Fruit fly (Drosophila melanogaster): ENCODE measurements around the gene Csk.
A peak's percentile ranks its signal among the peaks of the same experiment; 100 is the strongest.

The Csk gene

DNA sequence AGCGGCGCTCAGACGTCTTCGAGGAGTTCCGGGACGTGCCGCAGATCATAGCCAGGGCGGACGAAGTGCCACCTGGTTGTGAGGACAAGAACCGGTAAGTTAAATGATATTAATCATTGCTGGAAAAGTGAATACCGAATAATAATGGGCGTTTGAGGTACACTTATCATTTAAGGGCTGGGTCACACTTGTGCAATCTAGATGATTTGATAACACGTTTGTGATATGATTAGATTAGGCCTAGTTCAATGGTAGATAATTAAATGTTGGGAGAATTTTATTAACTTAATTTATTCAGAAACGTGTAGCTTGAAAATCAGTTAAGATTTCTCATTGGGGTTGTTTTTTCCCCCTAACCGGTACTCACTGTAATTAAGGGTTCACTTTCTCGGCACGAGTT is 20.4 kb upstream of the Csk start:
- TF ChIP-seq Eip93F (GFP tag; optimal IDR thresholded peaks at IDR 0.05) (no peak), CG16779 (tag; optimal IDR thresholded peaks at IDR 0.05) (no peak), Hr38 (GFP tag; optimal IDR thresholded peaks at IDR 0.05) (no peak)

DNA sequence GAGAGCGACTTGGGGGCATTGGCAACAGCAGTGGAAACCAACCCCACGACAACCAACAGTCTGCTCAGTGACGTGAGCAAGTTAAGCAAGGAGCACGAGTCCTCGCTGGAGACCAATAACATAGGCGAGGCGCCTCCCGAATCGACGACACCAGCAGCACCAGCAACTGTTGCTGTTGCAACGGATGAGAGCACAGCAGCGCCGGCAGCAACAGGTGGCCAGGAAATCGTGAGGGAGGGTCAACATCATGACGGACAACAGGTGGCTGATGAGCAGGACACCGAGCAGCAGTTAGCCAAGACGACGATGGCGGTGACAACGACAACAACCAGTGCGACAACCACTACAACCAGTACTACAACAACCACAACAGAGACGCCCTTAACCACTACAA is 19.4 kb upstream of the Csk start:
- TF ChIP-seq Hr38 (GFP tag; optimal IDR thresholded peaks at IDR 0.05), result no peak
- TF ChIP-seq salr (GFP tag; optimal IDR thresholded peaks at IDR 0.05), result no peak
- TF ChIP-seq CG16779 (tag; optimal IDR thresholded peaks at IDR 0.05), result no peak
- no peak for TF ChIP-seq Ets96B (tag; optimal IDR thresholded peaks at IDR 0.05)
- no peak for TF ChIP-seq Smox (GFP tag; optimal IDR thresholded peaks at IDR 0.05)
- no peak for TF ChIP-seq Eip93F (GFP tag; optimal IDR thresholded peaks at IDR 0.05)

DNA sequence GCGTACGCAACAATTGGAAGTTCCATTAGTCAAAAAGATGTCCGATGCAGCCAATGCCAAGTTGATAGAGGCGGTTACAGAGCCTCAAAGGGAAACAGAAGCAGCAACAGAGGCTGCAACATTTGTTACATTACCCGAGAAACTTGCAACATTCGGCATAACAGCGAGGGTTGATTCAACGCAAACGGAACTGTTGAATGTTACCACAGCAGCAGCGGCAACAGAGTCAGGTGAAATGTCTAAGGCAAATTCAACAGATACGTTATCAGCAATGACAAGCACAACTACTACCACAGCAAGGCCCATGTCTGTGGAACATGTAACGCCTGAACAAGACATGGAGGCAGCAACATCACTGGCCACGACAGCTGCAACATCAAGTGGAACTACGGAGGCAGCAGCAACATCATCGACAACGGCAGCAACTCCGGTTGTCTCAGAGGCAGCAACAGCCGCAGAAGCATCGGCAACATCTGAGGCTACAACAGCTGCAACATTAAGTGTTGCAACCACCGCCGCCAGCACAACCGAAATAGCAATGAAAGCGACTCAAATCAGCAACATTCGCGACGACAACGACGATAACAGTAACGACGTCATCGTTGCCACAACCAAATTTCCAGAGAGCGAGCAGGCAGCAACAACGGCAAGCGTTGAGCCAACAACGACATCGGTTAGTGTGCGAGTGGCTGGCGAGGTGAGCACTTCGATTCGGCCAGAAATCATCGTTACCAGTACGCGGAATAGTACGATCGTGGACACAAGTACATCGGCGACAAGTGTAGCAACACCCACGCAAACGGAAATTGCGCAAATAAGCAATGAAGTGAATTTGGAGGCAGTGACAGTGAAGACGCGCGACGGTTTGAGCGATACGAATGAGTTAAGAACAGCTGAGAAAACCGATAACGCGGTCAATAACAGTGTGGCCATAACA is 18.8 kb upstream of the Csk start:
- TF ChIP-seq svp (GFP tag), result no peak
- no peak for TF ChIP-seq CG11902 (GFP tag; optimal IDR thresholded peaks at IDR 0.05)
- TF ChIP-seq vri (GFP tag; optimal IDR thresholded peaks at IDR 0.05), result peak; percentile 62
- TF ChIP-seq Eip78C (GFP tag), result peak; percentile 58
- no peak for TF ChIP-seq CG3032 (tag; optimal IDR thresholded peaks at IDR 0.05)
- no peak for TF ChIP-seq CG9139 (GFP tag; optimal IDR thresholded peaks at IDR 0.05)
- TF ChIP-seq CG3919 (GFP tag; optimal IDR thresholded peaks at IDR 0.05), result peak; percentile 34
- no peak for TF ChIP-seq Hr39 (GFP tag; optimal IDR thresholded peaks at IDR 0.05)

DNA sequence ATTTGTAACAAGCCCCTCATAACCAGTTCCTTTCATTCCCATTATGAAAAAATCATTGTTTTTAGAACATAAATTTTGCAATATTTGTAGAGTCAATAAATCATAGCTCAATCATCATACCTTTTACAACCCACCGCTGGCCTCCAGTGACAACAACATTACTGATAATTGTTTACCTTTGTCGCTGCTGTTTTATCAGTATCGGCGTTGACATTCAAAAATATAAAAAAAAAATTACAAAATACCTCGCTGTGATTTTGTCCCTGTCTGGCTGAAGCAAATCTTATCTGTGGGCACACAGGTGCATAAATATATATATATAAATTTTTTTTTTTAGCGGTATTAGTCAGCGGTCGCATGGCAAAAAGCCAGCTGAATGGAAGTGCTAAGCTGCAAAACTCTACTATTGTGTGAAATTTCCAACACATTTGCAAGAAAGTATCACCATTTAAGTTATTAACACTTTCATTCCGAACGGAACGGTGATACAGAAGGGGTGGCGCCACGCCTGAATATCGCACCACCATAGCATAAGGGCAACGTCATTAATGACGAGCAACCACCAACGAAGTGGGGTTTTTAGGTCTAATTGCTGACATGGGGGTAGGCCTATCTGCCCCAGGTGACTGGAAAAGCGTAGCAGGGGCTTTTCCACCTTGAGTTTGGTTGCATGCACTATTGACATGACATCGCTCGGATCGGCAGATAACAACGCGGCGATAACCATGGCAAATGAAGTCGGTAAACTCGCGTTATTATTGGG is 15.6 kb upstream of the Csk start:
- TF ChIP-seq Eip93F (GFP tag; optimal IDR thresholded peaks at IDR 0.05) (peak; percentile 65), Eip78C (GFP tag) (peak; percentile 7), svp (GFP tag) (peak; percentile 91), fkh (GFP tag; optimal IDR thresholded peaks at IDR 0.05) (peak; percentile 65), CG16779 (tag; optimal IDR thresholded peaks at IDR 0.05) (no peak), vri (GFP tag; optimal IDR thresholded peaks at IDR 0.05) (peak; percentile 51), Sox14 (GFP tag; optimal IDR thresholded peaks at IDR 0.05) (no peak)

DNA sequence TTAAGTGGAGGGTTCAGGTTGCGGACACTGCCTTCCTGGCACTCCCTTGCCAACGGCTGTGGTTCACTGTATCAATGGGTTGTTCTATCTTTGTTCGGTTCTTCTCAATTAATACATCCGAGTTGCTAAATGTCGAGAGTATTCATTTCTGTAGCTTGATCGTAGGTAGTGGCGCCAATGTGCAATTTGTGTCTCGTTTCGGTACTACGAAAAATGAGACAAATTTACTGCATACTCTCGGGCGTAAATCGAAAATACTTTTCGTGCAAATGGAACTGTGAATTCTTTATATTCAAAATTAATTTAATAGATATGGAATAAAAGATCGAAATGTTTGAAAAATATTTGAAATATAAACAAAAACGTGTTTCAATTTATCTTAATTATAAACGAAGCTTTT is 15.0 kb upstream of the Csk start:
- peak; percentile 34 for TF ChIP-seq esn (GFP tag; optimal IDR thresholded peaks at IDR 0.05)
- no peak for TF ChIP-seq dsx (GFP tag; optimal IDR thresholded peaks at IDR 0.05; ENCODE audit: poor library complexity, severe bottlenecking)
- TF ChIP-seq Eip78C (GFP tag), result peak; percentile 58
- TF ChIP-seq cyc (GFP tag; optimal IDR thresholded peaks at IDR 0.05), result peak; percentile 13
- TF ChIP-seq pdm3 (GFP tag; optimal IDR thresholded peaks at IDR 0.05), result peak; percentile 1

DNA sequence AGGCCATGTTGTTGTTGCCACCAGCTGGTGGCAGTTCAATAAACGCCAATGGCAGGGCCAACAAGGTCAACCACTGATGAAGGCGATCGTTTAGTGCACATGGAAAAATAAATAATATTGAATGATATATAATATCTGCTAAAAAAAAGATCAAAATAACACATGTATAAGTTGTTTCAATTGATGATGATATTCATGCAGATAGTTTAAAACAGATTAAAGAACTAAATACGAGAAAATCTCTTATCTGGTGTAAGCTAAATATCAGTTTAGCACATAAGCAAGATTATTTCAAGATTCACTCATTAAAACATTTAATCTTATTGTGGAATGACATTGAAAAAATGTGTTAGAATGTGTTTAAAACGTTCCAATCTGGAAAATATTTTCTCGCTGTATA is 12.9 kb upstream of the Csk start:
- TF ChIP-seq Hr4 (GFP tag; optimal IDR thresholded peaks at IDR 0.05) (no peak), CG10669 (GFP tag; optimal IDR thresholded peaks at IDR 0.05) (peak; percentile 15), ss (GFP tag; optimal IDR thresholded peaks at IDR 0.05) (peak in 1 of 2 experiments; percentile 37), CG3919 (GFP tag; optimal IDR thresholded peaks at IDR 0.05) (peak; percentile 33), pdm3 (GFP tag; optimal IDR thresholded peaks at IDR 0.05) (peak; percentile 29), spab (GFP tag; optimal IDR thresholded peaks at IDR 0.05) (peak; percentile 10), CG3032 (tag; optimal IDR thresholded peaks at IDR 0.05) (peak; percentile 26), CG1621 (tag; optimal IDR thresholded peaks at IDR 0.05) (no peak), OdsH (GFP tag; optimal IDR thresholded peaks at IDR 0.05) (peak; percentile 15), dac (GFP tag; optimal IDR thresholded peaks at IDR 0.05) (no peak), Eip78C (GFP tag) (peak; percentile 69), salr (GFP tag; optimal IDR thresholded peaks at IDR 0.05) (no peak), CG15336 (GFP tag; IDR thresholded peaks at IDR 0.05) (0 out of 2 replicates have a peak, but pooled peaks have one; percentile 17), CG11294 (GFP tag; IDR thresholded peaks at IDR 0.05) (no peak), CG34406 (GFP tag; optimal IDR thresholded peaks at IDR 0.05) (peak; percentile 3)
